Fruit fly (Drosophila melanogaster) whole organism, adult: ENCODE results near the gene CG13654.

ENCODE experiments used
- CG12768 ChIP-seq: fragments of 200-800 bp; sonication (Bioruptor generic); optimal IDR thresholded peaks from 2 replicates; lab custom pipeline; 2017; ENCODE audit warnings: missing biosample characterization, missing genetic modification characterization, mild to moderate bottlenecking, moderate library complexity, missing genetic modification reagents
- CG14711 ChIP-seq: fragments of 200-800 bp; sonication (Bioruptor generic); optimal IDR thresholded peaks from 2 replicates; lab custom pipeline; 2018; ENCODE audit warnings: missing biosample characterization, mild to moderate bottlenecking, missing genetic modification characterization, moderate library complexity
- CG7045 ChIP-seq: fragments of 200-800 bp; sonication (Bioruptor generic); optimal IDR thresholded peaks from 2 replicates; lab custom pipeline; 2017; ENCODE audit warnings: missing biosample characterization, mild to moderate bottlenecking, missing genetic modification characterization
- CG7101 ChIP-seq: fragments of 200-800 bp; sonication (Bioruptor generic); optimal IDR thresholded peaks from 2 replicates; lab custom pipeline; 2018; ENCODE audit warnings: missing biosample characterization, mild to moderate bottlenecking, missing genetic modification characterization, moderate library complexity
- Clk ChIP-seq: fragments of 200-800 bp; sonication (Bioruptor generic); optimal IDR thresholded peaks from 2 replicates; lab custom pipeline; 2017; ENCODE audit warnings: missing biosample characterization, missing genetic modification characterization
- Crg-1 ChIP-seq: fragments of 200-800 bp; sonication (Bioruptor generic); optimal IDR thresholded peaks from 2 replicates; lab custom pipeline; 2016; ENCODE audit warnings: missing biosample characterization, missing genetic modification characterization
- bab1 ChIP-seq: fragments of 200-800 bp; sonication (Bioruptor generic); optimal IDR thresholded peaks from 3 replicates; lab custom pipeline; 2019; ENCODE audit warnings: missing biosample characterization, mild to moderate bottlenecking, missing genetic modification characterization, moderate library complexity
- cic ChIP-seq: fragments of 200-800 bp; sonication (Bioruptor generic); optimal IDR thresholded peaks from 2 replicates; lab custom pipeline; 2017; ENCODE audit warnings: missing biosample characterization, mild to moderate bottlenecking, missing genetic modification characterization, moderate library complexity
- kay ChIP-seq: fragments of 200-800 bp; sonication (Bioruptor generic); peaks from one replicate; lab custom pipeline; 2016; ENCODE audit warnings: missing biosample characterization, missing genetic modification characterization, borderline replicate concordance
- ovo ChIP-seq: fragments of 200-800 bp; sonication (Bioruptor generic); optimal IDR thresholded peaks from 2 replicates; lab custom pipeline; 2016; ENCODE audit warnings: missing biosample characterization, missing genetic modification characterization
- pad ChIP-seq: fragments of 200-800 bp; sonication (Bioruptor generic); optimal IDR thresholded peaks from 3 replicates; lab custom pipeline; 2017; ENCODE audit warnings: missing biosample characterization, missing genetic modification characterization, mild to moderate bottlenecking, moderate library complexity, missing genetic modification reagents
- tj ChIP-seq: fragments of 200-800 bp; sonication (Bioruptor generic); optimal IDR thresholded peaks from 3 replicates; lab custom pipeline; 2017; ENCODE audit warnings: missing biosample characterization, mild to moderate bottlenecking, missing genetic modification characterization, moderate library complexity

dm6 chr3R:25260670-25261069, 61.1 kb downstream of the CG13654 start:
- TF ChIP-seq tj (GFP tag; lab: Kevin White, UChicago) = no peak
- TF ChIP-seq bab1 (GFP tag; lab: Kevin White, UChicago) = no peak
- no peak for TF ChIP-seq CG12768 (GFP tag; lab: Kevin White, UChicago)
- no peak for TF ChIP-seq pad (GFP tag; lab: Kevin White, UChicago)
- peak; percentile 16 for TF ChIP-seq cic
- TF ChIP-seq Clk (GFP tag; lab: Kevin White, UChicago) = no peak
- TF ChIP-seq ovo (GFP tag; lab: Kevin White, UChicago) = no peak
- TF ChIP-seq CG7101 (tag; lab: Kevin White, UChicago) = no peak
- no peak for TF ChIP-seq Crg-1 (GFP tag; lab: Kevin White, UChicago)
- TF ChIP-seq CG7045 (GFP tag; lab: Kevin White, UChicago) = no peak
- no peak for TF ChIP-seq CG14711 (tag; lab: Kevin White, UChicago)
- TF ChIP-seq kay (GFP tag; lab: Kevin White, UChicago) = no peak
